Worm (Caenorhabditis elegans) whole organism, midembryonic: Measurements from ENCODE around the gene prx-13.

Experiments
- T22C8.4 ChIP-seq: fragments of 200-800 bp; sonication (Bioruptor generic); IDR thresholded peaks from 2 replicates; pipeline ENCODE4 v1.3.6; 2022; ENCODE audit warnings: missing genetic modification characterization, missing compliant biosample characterization
- cog-1 ChIP-seq: sonication (generic microtip); optimal IDR thresholded peaks from 2 replicates; lab custom pipeline; 2016; ENCODE audit warnings: missing genetic modification characterization, missing compliant biosample characterization
- med-1 ChIP-seq: sonication (generic microtip); optimal IDR thresholded peaks from 2 replicates; lab custom pipeline; 2017; ENCODE audit warnings: missing genetic modification characterization, mild to moderate bottlenecking, missing compliant biosample characterization, antibody characterized with exemption, missing genetic modification reagents; ENCODE audit not compliant: insufficient read depth

- no peak for TF ChIP-seq med-1 (GFP tag; lab: Kevin White, UChicago)
- no peak for TF ChIP-seq T22C8.4
- no peak for TF ChIP-seq cog-1 (tag; lab: Kevin White, UChicago)
Observed at ce11 chrII:7203110-7203509, 48.7 kb downstream of the prx-13 start, which contains the start of gene srd-56.
